Fruit fly (Drosophila melanogaster) Kc167 (cell line): ENCODE measurements around the gene CG4404.

Experiments
- Myc ChIP-seq: fragments of >200 bp; optimal IDR thresholded peaks from 2 replicates; lab custom pipeline; 2017; ENCODE audit warnings: missing external identifiers
- Sin3A ChIP-seq: fragments of >200 bp; optimal IDR thresholded peaks from 2 replicates; lab custom pipeline; 2018; ENCODE audit warnings: missing external identifiers
- h ChIP-seq: fragments of >200 bp; optimal IDR thresholded peaks from 3 replicates; lab custom pipeline; 2018; ENCODE audit warnings: missing external identifiers
- insv ChIP-seq: fragments of >200 bp; optimal IDR thresholded peaks from 3 replicates; lab custom pipeline; 2018; ENCODE audit warnings: missing external identifiers
- psq ChIP-seq: fragments of >200 bp; optimal IDR thresholded peaks from 2 replicates; lab custom pipeline; 2017; ENCODE audit warnings: missing external identifiers
- ttk ChIP-seq: sonication (Bioruptor generic); optimal IDR thresholded peaks from 2 replicates; lab custom pipeline; 2017; ENCODE audit warnings: missing external identifiers

The CG4404 gene

DNA sequence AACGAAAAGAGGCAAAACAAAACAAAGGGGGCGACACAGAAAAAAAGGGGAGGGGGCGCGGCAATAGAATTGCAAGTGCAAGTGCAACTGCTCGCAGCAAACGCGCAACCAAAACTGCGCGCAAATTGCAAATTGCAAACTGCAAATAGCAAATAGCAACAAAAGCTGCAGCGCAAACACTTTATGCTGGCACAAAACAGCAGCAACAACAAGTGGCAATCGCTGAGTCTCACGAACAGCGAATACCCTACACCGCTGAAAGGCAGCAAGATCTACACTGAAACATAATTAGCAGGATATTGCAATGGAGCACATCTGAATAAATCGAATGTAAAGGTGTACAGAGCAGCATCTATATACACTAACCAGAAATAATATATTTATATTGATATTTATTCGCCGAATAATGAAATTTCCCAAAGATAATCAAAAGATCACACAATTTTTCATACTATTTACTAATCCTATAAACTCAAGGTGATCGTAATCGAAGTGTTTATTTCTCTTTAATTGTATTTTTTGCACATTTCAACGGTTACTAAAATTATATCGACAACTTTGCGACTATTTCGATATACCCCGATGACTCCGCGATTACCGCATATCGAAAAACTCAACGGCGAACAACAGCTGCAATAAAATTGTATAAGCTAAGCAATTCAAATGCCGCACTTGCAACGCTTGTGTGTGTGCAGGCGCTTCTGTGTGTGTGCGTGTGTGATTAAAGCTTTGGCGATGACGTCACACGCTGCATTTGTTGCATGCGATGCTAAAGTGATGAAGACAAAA lies at the start of gene CG4404:
TSS of gene CG4404 (minus strand) at position 118 of the 789 bp plus-strand sequence.
- TF ChIP-seq insv (lab: Kevin White, UChicago), result no peak
- no peak for TF ChIP-seq h (lab: Kevin White, UChicago)

DNA sequence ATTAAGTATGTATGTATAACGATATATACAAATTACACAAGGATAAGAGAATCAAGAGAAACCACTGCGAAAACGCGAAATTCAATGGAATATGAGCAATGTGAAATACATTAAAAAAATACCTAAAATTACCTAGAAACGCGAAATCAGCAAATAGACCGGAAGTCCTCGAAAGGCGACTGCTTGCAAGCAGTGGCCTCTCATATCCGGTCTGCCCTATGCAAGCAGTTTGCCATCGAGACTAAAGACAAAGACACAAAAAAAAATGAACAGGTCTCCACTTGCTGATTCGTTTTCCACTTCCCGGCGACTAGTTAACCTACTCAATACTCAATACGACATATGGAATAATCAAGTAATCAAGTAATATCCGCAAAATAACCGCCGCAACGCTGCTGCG lies 41.9 kb upstream of the CG4404 start:
- TF ChIP-seq ttk (lab: Kevin White, UChicago), result no peak
- TF ChIP-seq Sin3A (lab: Kevin White, UChicago), result no peak

DNA sequence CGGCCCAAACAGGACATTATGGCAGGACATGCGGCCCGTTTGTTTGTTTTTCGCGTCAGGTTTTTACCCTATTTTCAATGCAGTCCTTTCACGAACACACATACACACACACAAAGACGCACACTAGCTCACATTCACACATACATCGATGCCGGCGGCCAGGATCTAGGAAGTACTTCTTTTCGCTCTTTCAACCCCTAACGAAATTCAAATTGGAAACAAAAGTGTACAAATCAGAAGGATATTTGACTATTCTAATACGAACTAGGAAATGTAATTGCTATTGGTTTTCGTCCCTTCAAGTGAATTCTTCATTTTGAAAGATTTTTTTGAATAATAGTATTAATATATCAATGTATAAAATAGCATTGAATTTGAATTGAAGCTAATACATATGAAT lies 34.6 kb upstream of the CG4404 start:
- TF ChIP-seq h (lab: Kevin White, UChicago), result no peak
- TF ChIP-seq Sin3A (lab: Kevin White, UChicago), result no peak
- TF ChIP-seq ttk (lab: Kevin White, UChicago), result no peak
- no peak for TF ChIP-seq psq (lab: Kevin White, UChicago)
- no peak for TF ChIP-seq insv (lab: Kevin White, UChicago)
- TF ChIP-seq Myc (lab: Kevin White, UChicago), result no peak

DNA sequence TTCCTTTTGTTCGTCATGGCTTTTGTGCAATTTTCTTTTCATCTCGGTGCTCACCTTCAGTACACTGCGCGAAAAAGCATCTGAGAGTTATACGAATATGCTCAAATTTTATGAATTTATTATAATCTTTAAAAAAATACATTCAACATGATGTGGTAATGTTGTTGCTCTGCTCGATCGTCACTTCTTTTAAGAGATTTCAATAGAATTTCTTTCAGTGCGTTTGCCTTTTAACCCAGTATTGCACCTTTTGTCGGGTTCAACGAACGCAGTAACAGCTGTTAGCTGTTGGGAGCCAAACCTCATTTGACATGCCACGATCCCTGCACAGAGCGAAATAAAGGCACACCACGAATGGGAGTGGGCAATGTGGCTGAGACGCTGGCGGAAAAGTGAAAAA lies 34.1 kb upstream of the CG4404 start:
- TF ChIP-seq Sin3A (lab: Kevin White, UChicago), result no peak
- TF ChIP-seq psq (lab: Kevin White, UChicago), result no peak
- no peak for TF ChIP-seq ttk (lab: Kevin White, UChicago)
- TF ChIP-seq Myc (lab: Kevin White, UChicago), result no peak
- TF ChIP-seq insv (lab: Kevin White, UChicago), result no peak
- no peak for TF ChIP-seq h (lab: Kevin White, UChicago)

DNA sequence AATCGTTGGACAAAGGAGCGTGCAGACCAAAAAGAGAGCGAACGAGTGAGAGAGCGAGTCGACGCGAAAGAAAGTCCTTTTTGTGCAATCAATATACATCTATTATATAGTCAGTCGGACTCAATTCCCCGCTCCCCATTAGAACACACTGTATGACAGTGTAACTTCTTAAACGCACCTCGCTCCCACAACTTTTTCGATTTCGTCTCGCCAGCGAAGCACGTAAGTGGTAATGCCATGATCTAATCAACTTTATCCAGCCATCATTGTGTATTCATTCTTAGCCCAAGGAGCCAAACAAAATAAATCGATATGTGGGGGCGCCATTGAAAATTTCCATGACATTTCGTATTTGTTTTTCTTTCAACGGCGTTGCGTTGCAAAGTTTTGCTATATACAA lies 33.2 kb upstream of the CG4404 start:
- TF ChIP-seq insv (lab: Kevin White, UChicago) (no peak), psq (lab: Kevin White, UChicago) (no peak), h (lab: Kevin White, UChicago) (no peak), Myc (lab: Kevin White, UChicago) (no peak), ttk (lab: Kevin White, UChicago) (no peak), Sin3A (lab: Kevin White, UChicago) (no peak)

DNA sequence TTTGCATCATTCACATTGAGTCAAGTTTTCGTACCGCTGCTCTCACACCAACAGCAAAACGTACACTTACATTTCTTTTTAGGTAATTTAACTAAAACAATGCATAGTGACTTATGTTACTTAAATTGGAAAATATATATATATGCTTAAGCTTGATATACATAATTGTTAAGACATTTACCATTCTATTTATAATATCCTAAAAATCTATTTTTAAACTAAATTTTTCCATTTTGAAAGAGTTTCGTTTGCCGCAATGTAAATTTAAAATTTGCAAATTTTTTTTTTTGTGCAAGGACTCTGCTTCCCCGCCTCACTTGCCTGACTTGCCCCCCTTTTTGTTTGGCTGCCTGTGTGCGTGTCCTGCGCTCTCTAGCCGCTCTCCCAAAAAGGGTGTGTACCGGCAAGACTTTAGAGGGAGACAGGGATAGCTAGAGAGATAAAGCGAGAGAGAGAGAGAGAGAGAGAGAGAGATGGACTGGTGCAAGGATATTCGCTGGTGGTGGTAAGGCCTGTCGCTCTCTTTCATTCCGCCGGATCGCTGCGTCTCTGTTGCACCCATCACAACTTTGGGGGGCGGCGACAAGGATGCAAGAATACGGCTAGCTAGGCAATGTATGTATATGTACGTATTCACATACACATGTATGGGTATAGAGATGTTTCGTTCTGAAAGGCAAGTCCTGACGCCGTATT lies 32.2 kb upstream of the CG4404 start:
- no peak for TF ChIP-seq insv (lab: Kevin White, UChicago)
- no peak for TF ChIP-seq h (lab: Kevin White, UChicago)
- no peak for TF ChIP-seq psq (lab: Kevin White, UChicago)
- TF ChIP-seq Myc (lab: Kevin White, UChicago), result no peak
- TF ChIP-seq Sin3A (lab: Kevin White, UChicago), result no peak
- TF ChIP-seq ttk (lab: Kevin White, UChicago), result no peak

DNA sequence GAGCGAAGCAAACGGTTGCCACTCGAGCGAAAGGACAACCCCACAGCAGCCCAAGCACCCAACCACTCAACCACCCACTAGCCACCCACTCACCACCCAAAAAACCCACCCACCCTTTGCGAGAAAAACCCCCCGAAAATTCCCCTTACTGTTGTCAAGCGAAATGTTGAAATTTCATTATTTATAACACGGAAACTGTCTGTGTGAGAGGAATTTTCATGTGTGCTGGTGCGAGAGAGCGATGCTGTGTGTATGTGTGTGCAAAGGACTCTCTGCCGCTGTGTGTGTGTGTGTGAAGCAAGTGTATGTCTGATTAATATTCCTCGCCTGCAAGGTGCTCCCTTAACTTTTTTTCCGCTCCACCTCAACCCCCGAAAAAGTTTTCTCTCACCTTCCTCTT lies 24.0 kb upstream of the CG4404 start:
- TF ChIP-seq psq (lab: Kevin White, UChicago), result no peak
- no peak for TF ChIP-seq ttk (lab: Kevin White, UChicago)
- no peak for TF ChIP-seq h (lab: Kevin White, UChicago)
- no peak for TF ChIP-seq insv (lab: Kevin White, UChicago)
- no peak for TF ChIP-seq Myc (lab: Kevin White, UChicago)
- no peak for TF ChIP-seq Sin3A (lab: Kevin White, UChicago)

DNA sequence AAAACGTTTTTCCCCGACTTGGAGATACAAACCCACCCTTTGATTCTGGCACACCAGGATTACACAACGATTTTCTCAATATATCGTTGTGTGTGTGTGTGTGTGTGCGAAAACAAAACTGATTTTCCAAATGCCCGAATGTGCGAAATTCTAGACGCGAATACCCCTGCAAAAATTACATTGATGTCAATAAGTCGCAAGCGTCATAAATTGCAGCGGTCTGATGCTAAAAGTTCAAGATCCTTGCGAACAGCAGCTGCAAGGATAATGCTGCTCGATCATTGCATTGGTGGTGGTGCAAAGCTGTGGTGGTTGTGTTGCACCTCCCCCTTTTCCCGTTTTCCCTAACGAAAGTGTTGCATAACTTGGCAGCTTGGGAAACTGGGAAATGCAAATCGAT lies 21.8 kb upstream of the CG4404 start:
- TF ChIP-seq ttk (lab: Kevin White, UChicago) (no peak), insv (lab: Kevin White, UChicago) (no peak), Myc (lab: Kevin White, UChicago) (no peak), h (lab: Kevin White, UChicago) (no peak), Sin3A (lab: Kevin White, UChicago) (no peak), psq (lab: Kevin White, UChicago) (no peak)

DNA sequence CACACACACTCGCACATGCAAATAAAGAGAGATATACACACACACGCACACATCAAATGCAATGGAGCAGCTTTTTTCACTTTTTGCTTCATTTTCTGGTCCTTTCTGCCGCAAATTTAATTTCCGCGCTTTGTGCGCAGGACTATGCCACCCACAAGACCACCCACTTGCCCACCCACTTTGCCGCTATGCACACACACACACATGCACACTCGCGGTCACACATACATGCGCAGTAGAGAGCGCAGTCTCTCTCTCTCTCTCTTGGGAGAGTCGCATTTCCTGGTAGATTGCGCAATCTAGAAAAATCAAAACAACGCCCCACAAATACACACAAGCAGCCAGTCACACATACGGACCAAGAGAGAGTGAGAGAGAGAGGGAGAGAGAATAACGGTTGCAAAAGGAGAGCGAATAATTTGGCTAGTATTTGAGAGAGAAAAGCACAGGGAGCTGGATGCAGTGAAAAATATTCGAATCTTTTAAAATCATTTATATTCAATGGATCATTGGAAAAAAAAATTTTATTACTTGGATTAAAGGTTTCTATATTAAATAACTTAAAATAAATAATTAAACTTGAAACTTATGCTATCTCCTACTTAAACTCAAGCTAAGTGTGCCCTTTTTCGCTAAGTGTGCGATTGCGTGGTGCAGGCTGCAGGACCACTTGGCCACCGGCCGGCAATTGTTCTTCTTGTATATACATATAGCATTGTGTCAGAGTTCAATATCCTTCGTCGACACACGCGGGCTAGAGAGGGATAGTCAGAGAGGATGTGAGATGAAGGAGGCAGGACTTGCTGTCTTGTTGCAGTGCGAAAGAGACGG lies 19.8 kb upstream of the CG4404 start:
- TF ChIP-seq ttk (lab: Kevin White, UChicago) (no peak), Myc (lab: Kevin White, UChicago) (no peak), psq (lab: Kevin White, UChicago) (no peak), h (lab: Kevin White, UChicago) (no peak), Sin3A (lab: Kevin White, UChicago) (no peak), insv (lab: Kevin White, UChicago) (no peak)

DNA sequence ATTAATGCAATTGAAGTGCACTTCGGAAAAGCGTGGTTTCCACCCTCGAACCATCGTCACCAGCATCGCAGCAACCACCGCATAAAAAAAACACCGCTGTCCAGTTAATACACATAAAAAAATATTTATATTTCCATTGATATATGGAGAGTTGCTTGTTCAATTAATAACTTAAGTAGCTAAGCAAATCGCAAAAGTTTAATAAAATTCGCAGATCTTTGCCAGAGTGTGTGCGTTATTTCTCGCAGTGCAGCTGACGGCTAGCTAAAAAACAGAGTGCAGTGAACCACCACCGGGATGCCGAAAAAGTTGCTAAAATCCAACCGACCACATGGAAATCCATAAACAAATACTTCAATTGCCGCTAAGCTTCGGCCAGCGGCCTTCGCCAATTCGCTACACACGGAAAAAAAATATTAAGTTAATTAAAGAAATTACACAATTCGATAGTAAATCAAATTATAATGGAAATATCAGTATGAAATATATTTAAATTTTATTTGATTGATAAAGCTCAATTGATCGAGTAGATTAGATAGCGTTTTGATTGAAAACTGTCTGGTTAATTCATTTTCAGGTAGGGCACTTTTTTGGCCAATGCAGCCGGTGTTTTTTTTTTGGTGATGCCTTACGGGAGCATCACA lies 17.6 kb upstream of the CG4404 start:
- TF ChIP-seq h (lab: Kevin White, UChicago) (no peak), Sin3A (lab: Kevin White, UChicago) (no peak), insv (lab: Kevin White, UChicago) (no peak), ttk (lab: Kevin White, UChicago) (no peak), Myc (lab: Kevin White, UChicago) (no peak), psq (lab: Kevin White, UChicago) (no peak)
